Worm (Caenorhabditis elegans) whole organism, L3 larva: ENCODE measurements around the gene F26D2.16.

ENCODE experiments used
- R02D3.7 ChIP-seq: fragments of 150-350 bp; optimal IDR thresholded peaks from 2 replicates; lab custom pipeline; 2014; ENCODE audit warnings: missing biosample characterization, missing genetic modification characterization
- ZK546.5 ChIP-seq: sonication (generic microtip); optimal IDR thresholded peaks from 2 replicates; lab custom pipeline; 2017; ENCODE audit warnings: missing biosample characterization, missing genetic modification characterization
- ama-1 ChIP-seq: fragments of 150-350 bp; optimal IDR thresholded peaks from 2 replicates; lab custom pipeline; 2018
- ceh-16 ChIP-seq: sonication (generic microtip); optimal IDR thresholded peaks from 2 replicates; lab custom pipeline; 2017; ENCODE audit warnings: missing biosample characterization, missing genetic modification characterization
- ceh-28 ChIP-seq: fragments of 150-350 bp; optimal IDR thresholded peaks from 2 replicates; lab custom pipeline; 2014; ENCODE audit warnings: missing biosample characterization, missing genetic modification reagents, missing genetic modification characterization
- ceh-82 ChIP-seq: fragments of 150-350 bp; optimal IDR thresholded peaks from 2 replicates; lab custom pipeline; 2014; ENCODE audit warnings: missing biosample characterization, missing genetic modification characterization
- ceh-9 ChIP-seq: sonication (generic microtip); optimal IDR thresholded peaks from 2 replicates; lab custom pipeline; 2018; ENCODE audit warnings: missing biosample characterization, missing genetic modification characterization
- egl-27 ChIP-seq: sonication (generic microtip); optimal IDR thresholded peaks from 4 replicates; lab custom pipeline; 2017; ENCODE audit warnings: missing biosample characterization, missing genetic modification reagents, missing genetic modification characterization
- egl-5 ChIP-seq: fragments of 150-350 bp; optimal IDR thresholded peaks from 2 replicates; lab custom pipeline; 2017; ENCODE audit warnings: missing biosample characterization, missing genetic modification reagents, missing genetic modification characterization, inconsistent platforms
- elt-1 ChIP-seq: fragments of 150-350 bp; optimal IDR thresholded peaks from 2 replicates; lab custom pipeline; 2014; ENCODE audit warnings: missing biosample characterization, missing genetic modification characterization
- elt-2 ChIP-seq: sonication (generic microtip); optimal IDR thresholded peaks from 2 replicates; lab custom pipeline; 2016; ENCODE audit warnings: missing genetic modification reagents, mild to moderate bottlenecking, missing genetic modification characterization, missing compliant biosample characterization
- elt-3 ChIP-seq, 3 experiments: fragments of 150-350 bp in 1 of 3; sonication (generic microtip) in 2 of 3; optimal IDR thresholded peaks; 2 replicates in 2 of 3; 4 replicates in 1 of 3; lab custom pipeline; 2014 to 2017; ENCODE audit warnings: missing biosample characterization in 3 of 3, missing genetic modification characterization in 3 of 3
- eor-1 ChIP-seq, 2 experiments: fragments of 150-350 bp; optimal IDR thresholded peaks; 2 replicates each; lab custom pipeline; 2014 to 2018; ENCODE audit warnings: missing biosample characterization in 2 of 2, missing genetic modification characterization in 2 of 2
- fkh-10 ChIP-seq: sonication (generic microtip); optimal IDR thresholded peaks from 2 replicates; lab custom pipeline; 2017; ENCODE audit warnings: missing biosample characterization, missing genetic modification reagents, missing genetic modification characterization
- fos-1 ChIP-seq: fragments of 150-350 bp; optimal IDR thresholded peaks from 2 replicates; lab custom pipeline; 2014; ENCODE audit warnings: missing biosample characterization, missing genetic modification characterization
- hmg-11 ChIP-seq: sonication (generic microtip); optimal IDR thresholded peaks from 2 replicates; lab custom pipeline; 2016; ENCODE audit warnings: missing genetic modification characterization, missing compliant biosample characterization
- jun-1 ChIP-seq: fragments of 150-350 bp; optimal IDR thresholded peaks from 2 replicates; lab custom pipeline; 2014; ENCODE audit warnings: missing biosample characterization, missing genetic modification reagents, missing genetic modification characterization
- lin-15B ChIP-seq: fragments of 150-350 bp; optimal IDR thresholded peaks from 2 replicates; lab custom pipeline; 2014; ENCODE audit warnings: missing biosample characterization, missing genetic modification characterization
- lin-39 ChIP-seq: fragments of 150-350 bp; optimal IDR thresholded peaks from 2 replicates; lab custom pipeline; 2018; ENCODE audit warnings: missing biosample characterization, missing genetic modification reagents, missing genetic modification characterization
- lsy-12 ChIP-seq: sonication (generic microtip); optimal IDR thresholded peaks from 2 replicates; lab custom pipeline; 2016; ENCODE audit warnings: mild to moderate bottlenecking, missing genetic modification characterization, missing compliant biosample characterization
- nfya-1 ChIP-seq: sonication (generic microtip); optimal IDR thresholded peaks from 2 replicates; lab custom pipeline; 2017; ENCODE audit warnings: missing genetic modification characterization, mild to moderate bottlenecking, missing compliant biosample characterization, antibody characterized with exemption, moderate library complexity; ENCODE audit not compliant: insufficient read depth
- nhr-11 ChIP-seq: fragments of 150-350 bp; optimal IDR thresholded peaks from 2 replicates; lab custom pipeline; 2014; ENCODE audit warnings: missing biosample characterization, missing genetic modification characterization
- nhr-12 ChIP-seq: fragments of 150-350 bp; optimal IDR thresholded peaks from 2 replicates; lab custom pipeline; 2014; ENCODE audit warnings: missing biosample characterization, missing genetic modification characterization
- nhr-28 ChIP-seq: fragments of 150-350 bp; optimal IDR thresholded peaks from 2 replicates; lab custom pipeline; 2014; ENCODE audit warnings: missing biosample characterization, missing genetic modification characterization
- nhr-43 ChIP-seq: sonication (generic microtip); optimal IDR thresholded peaks from 2 replicates; lab custom pipeline; 2016; ENCODE audit warnings: mild to moderate bottlenecking, missing genetic modification characterization, missing compliant biosample characterization; ENCODE audit not compliant: poor library complexity, severe bottlenecking
- pha-4 ChIP-seq: fragments of 150-350 bp; optimal IDR thresholded peaks from 2 replicates; lab custom pipeline; 2014; ENCODE audit warnings: missing biosample characterization, missing genetic modification reagents, missing genetic modification characterization
- pqm-1 ChIP-seq: fragments of 150-350 bp; optimal IDR thresholded peaks from 2 replicates; lab custom pipeline; 2017; ENCODE audit warnings: missing biosample characterization, missing genetic modification characterization, inconsistent platforms
- sea-2 ChIP-seq: fragments of 150-350 bp; sonication (generic microtip); optimal IDR thresholded peaks from 4 replicates; lab custom pipeline; 2014; ENCODE audit warnings: missing biosample characterization, missing genetic modification reagents, missing genetic modification characterization
- skn-1 ChIP-seq: fragments of 150-350 bp; optimal IDR thresholded peaks from 2 replicates; lab custom pipeline; 2014; ENCODE audit warnings: missing biosample characterization, missing genetic modification characterization
- snpc-4 ChIP-seq: fragments of 150-350 bp; optimal IDR thresholded peaks from 2 replicates; lab custom pipeline; 2014; ENCODE audit warnings: missing biosample characterization, missing genetic modification characterization
- tbx-2 ChIP-seq: sonication (generic microtip); optimal IDR thresholded peaks from 2 replicates; lab custom pipeline; 2016; ENCODE audit warnings: mild to moderate bottlenecking, missing genetic modification characterization, missing compliant biosample characterization
- unc-39 ChIP-seq: sonication (generic microtip); optimal IDR thresholded peaks from 4 replicates; lab custom pipeline; 2017; ENCODE audit warnings: missing biosample characterization, missing genetic modification characterization
- unc-62 ChIP-seq: fragments of 150-350 bp; sonication (generic microtip); optimal IDR thresholded peaks from 4 replicates; lab custom pipeline; 2014; ENCODE audit warnings: missing biosample characterization, missing genetic modification reagents, missing genetic modification characterization
- zag-1 ChIP-seq: fragments of 150-350 bp; optimal IDR thresholded peaks from 2 replicates; lab custom pipeline; 2014; ENCODE audit warnings: missing biosample characterization, missing genetic modification characterization
- ztf-11 ChIP-seq: fragments of 150-350 bp; optimal IDR thresholded peaks from 2 replicates; lab custom pipeline; 2014; ENCODE audit warnings: missing biosample characterization, missing genetic modification characterization
- ztf-4 ChIP-seq: fragments of 150-350 bp; optimal IDR thresholded peaks from 2 replicates; lab custom pipeline; 2014; ENCODE audit warnings: missing biosample characterization, missing genetic modification characterization

The F26D2.16 gene

DNA sequence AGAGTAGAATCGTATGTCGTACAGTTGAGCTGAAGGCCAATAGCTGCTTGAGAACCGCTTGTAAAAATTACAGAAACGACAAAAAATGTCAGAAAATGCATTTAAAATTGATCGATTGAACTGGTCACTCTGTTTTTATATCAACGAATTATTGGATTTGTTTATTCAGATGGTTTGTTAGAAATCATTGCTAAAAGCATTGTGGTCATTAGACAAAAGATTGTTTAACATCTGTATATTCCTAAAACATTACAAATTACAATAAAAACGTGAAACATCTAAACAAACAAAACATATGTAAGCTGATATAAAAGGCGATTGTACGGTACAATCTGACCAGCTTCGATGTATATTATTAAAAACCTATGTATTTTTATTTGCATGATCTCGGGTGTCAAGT is 15.8 kb upstream of the F26D2.16 start, which contains the start of the genes F26D2.13 and F26D2.14:
F26D2.13 (minus strand) TSS at position 101 of the 400 bp plus-strand sequence.
F26D2.14 (plus strand) TSS at position 346 of the 400 bp plus-strand sequence.
- TF ChIP-seq ztf-4 (tag; lab: Kevin White, UChicago) (no peak), tbx-2 (tag; lab: Kevin White, UChicago) (no peak), nhr-12 (tag; lab: Kevin White, UChicago) (no peak), nhr-28 (tag; lab: Kevin White, UChicago) (no peak), egl-27 (tag; lab: Kevin White, UChicago) (no peak), elt-3 (tag; optimal IDR thresholded peaks at IDR 0.05; lab: Kevin White, UChicago) (no peak), skn-1 (tag; lab: Kevin White, UChicago) (no peak), ceh-28 (tag; lab: Kevin White, UChicago) (no peak), R02D3.7 (tag; lab: Kevin White, UChicago) (no peak)

DNA sequence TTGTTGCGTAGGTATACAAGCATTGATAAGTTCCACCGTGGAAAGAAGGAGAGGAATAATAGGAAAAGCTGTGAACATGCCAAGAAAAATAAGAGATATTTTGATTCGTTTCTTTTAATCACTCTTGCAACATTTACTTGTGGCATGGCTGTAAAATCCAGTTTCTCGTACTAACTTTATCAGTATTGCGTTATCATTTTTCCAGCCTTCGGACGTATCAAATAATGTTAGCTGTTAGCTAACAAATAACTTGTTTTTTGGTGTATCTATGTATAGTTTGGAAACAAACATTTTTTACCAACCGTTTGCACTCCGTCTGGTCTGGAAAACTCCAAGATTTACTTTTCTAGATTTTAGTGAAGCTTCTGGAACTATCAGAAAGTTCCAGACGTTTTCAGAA is 13.8 kb upstream of the F26D2.16 start, which contains the start of gene clec-234:
clec-234 (minus strand) TSS at position 101 of the 400 bp plus-strand sequence.
- TF ChIP-seq snpc-4 (no peak), elt-1 (tag; lab: Kevin White, UChicago) (no peak), unc-39 (tag; lab: Kevin White, UChicago) (no peak), unc-62 (no peak), nfya-1 (tag; lab: Kevin White, UChicago) (no peak), ceh-82 (tag; lab: Kevin White, UChicago) (no peak), zag-1 (tag; lab: Kevin White, UChicago) (no peak), lin-15B (tag; lab: Kevin White, UChicago) (no peak), lsy-12 (no peak), pha-4 (tag; lab: Kevin White, UChicago) (no peak), egl-5 (tag; lab: Kevin White, UChicago) (no peak), eor-1 (tag; optimal IDR thresholded peaks at IDR 0.05; lab: Kevin White, UChicago) (no peak), pqm-1 (tag; lab: Kevin White, UChicago) (no peak), tbx-2 (tag; lab: Kevin White, UChicago) (no peak)

DNA sequence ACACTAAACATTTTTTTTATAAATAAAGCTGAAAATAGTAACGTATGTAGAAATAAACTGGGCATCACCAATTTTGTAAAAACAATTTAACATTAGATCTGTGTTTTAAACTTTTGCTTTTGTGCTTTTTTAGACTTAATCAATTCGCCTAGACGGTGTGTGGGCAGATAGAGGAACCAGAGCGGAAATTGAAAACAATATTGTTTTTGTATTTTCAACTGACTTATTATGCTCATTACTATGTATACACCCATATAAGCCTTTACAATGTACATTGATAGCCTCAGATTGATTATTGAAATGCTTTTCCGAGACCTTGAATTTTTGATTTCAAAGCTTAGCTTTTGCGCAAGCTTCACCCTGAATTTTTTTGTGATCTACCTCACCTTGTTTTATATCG is 10.3 kb upstream of the F26D2.16 start, which contains the start of gene str-73:
str-73 (plus strand) TSS at position 301 of the 400 bp plus-strand sequence.
- TF ChIP-seq snpc-4 = no peak
- no peak for TF ChIP-seq ceh-28 (tag; lab: Kevin White, UChicago)
- no peak for TF ChIP-seq lsy-12
- TF ChIP-seq jun-1 = no peak
- TF ChIP-seq nhr-43 = no peak
- TF ChIP-seq zag-1 (tag; lab: Kevin White, UChicago) = no peak
- TF ChIP-seq elt-1 (tag; lab: Kevin White, UChicago) = no peak
- TF ChIP-seq unc-39 (tag; lab: Kevin White, UChicago) = no peak
- no peak for TF ChIP-seq nhr-28 (tag; lab: Kevin White, UChicago)
- no peak for TF ChIP-seq nhr-11 (tag; lab: Kevin White, UChicago)
- TF ChIP-seq ceh-16 (tag; lab: Kevin White, UChicago) = no peak
- TF ChIP-seq lin-39 = no peak
- no peak for TF ChIP-seq eor-1 (tag; optimal IDR thresholded peaks at IDR 0.05; lab: Kevin White, UChicago)
- TF ChIP-seq hmg-11 (tag; lab: Kevin White, UChicago) = no peak
- TF ChIP-seq fos-1 (tag; lab: Kevin White, UChicago) = no peak
- no peak for TF ChIP-seq elt-2 (tag; lab: Kevin White, UChicago)
- no peak for TF ChIP-seq fkh-10 (GFP tag; lab: Kevin White, UChicago)

DNA sequence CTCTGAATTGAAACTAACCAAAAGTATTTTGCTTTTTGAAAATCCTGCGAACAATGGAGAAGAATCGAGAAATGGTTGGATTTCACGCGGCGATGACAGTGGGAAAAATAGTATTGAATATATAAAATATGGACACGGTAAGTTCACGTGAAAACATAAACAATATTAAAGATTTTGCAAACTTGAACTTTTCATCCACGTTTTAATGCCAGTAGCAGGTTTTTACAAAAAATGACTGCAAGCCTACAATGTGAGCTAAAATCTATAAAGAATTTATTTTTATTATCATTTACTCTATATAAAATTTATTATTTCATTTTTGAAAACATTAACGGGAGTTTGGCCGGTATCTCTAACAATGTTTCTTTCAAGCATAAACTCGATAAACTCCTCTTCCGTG is 9.8 kb upstream of the F26D2.16 start, which contains the start of gene F26D2.10:
F26D2.10 (minus strand) TSS at position 101 of the 400 bp plus-strand sequence.
- TF ChIP-seq snpc-4 (no peak), lsy-12 (no peak), nhr-12 (tag; lab: Kevin White, UChicago) (no peak), ZK546.5 (tag; lab: Kevin White, UChicago) (no peak), jun-1 (no peak)
- TF ChIP-seq, all 47 proteins: peak for 0

DNA sequence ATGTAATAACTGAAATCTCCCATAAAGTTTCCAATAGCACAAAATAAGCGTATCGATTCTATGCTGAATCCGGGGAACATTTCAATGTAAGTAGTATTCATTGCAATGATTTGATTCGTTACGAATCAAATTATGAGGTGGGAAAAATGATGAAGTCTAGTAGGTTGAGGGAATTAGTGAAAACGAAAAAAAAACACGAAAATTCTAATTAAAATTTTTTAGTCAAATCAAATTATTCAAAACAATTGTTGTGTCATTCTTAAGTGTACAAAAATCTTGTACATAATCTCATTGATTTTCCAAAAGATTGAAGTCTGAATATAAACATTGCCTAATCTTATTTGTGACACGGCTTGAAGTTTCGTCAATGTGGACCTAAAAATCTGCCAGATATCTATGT is 4.8 kb upstream of the F26D2.16 start, which contains the start of gene srw-29:
srw-29 (minus strand) TSS at position 101 of the 400 bp plus-strand sequence.
- no peak for TF ChIP-seq sea-2 (GFP tag; lab: Kevin White, UChicago)
- no peak for TF ChIP-seq elt-3 (tag; optimal IDR thresholded peaks at IDR 0.05; lab: Kevin White, UChicago)
- TF ChIP-seq snpc-4 = no peak
- no peak for TF ChIP-seq tbx-2 (tag; lab: Kevin White, UChicago)
- no peak for TF ChIP-seq zag-1 (tag; lab: Kevin White, UChicago)
- no peak for TF ChIP-seq nhr-43
- TF ChIP-seq ZK546.5 (tag; lab: Kevin White, UChicago) = no peak
- no peak for TF ChIP-seq egl-27 (tag; lab: Kevin White, UChicago)
- no peak for TF ChIP-seq ztf-11
- no peak for TF ChIP-seq ama-1 (lab: Kevin White, UChicago)
- TF ChIP-seq unc-62 = no peak
- TF ChIP-seq elt-1 (tag; lab: Kevin White, UChicago) = no peak
- no peak for TF ChIP-seq ceh-9 (tag; lab: Kevin White, UChicago)
- TF ChIP-seq ceh-28 (tag; lab: Kevin White, UChicago) = no peak
- TF ChIP-seq unc-39 (tag; lab: Kevin White, UChicago) = no peak
